Worm (Caenorhabditis elegans) whole organism, L2 larva: ENCODE data around the gene vha-2.

Experiments
- C34F6.9 ChIP-seq: fragments of 150-350 bp; optimal IDR thresholded peaks from 2 replicates; lab custom pipeline; 2014; ENCODE audit warnings: missing biosample characterization, missing genetic modification characterization
- F13H6.1 ChIP-seq: sonication (generic microtip); optimal IDR thresholded peaks from 2 replicates; lab custom pipeline; 2016; ENCODE audit warnings: missing genetic modification characterization, missing compliant biosample characterization
- ZK546.5 ChIP-seq: sonication (generic microtip); optimal IDR thresholded peaks from 2 replicates; lab custom pipeline; 2017; ENCODE audit warnings: missing biosample characterization, missing genetic modification characterization
- alr-1 ChIP-seq: fragments of 150-350 bp; optimal IDR thresholded peaks from 2 replicates; lab custom pipeline; 2014; ENCODE audit warnings: missing biosample characterization, missing genetic modification characterization
- aly-2 ChIP-seq: fragments of 150-350 bp; optimal IDR thresholded peaks from 2 replicates; lab custom pipeline; 2014; ENCODE audit warnings: missing biosample characterization, missing genetic modification characterization
- ama-1 ChIP-seq: fragments of 150-350 bp; optimal IDR thresholded peaks from 2 replicates; lab custom pipeline; 2018; ENCODE audit warnings: inconsistent platforms
- blmp-1 ChIP-seq: sonication (generic microtip); optimal IDR thresholded peaks from 2 replicates; lab custom pipeline; 2017; ENCODE audit warnings: missing genetic modification characterization, mild to moderate bottlenecking, missing compliant biosample characterization, antibody characterized with exemption, moderate library complexity; ENCODE audit not compliant: insufficient read depth
- ceh-16 ChIP-seq: fragments of 150-350 bp; optimal IDR thresholded peaks from 2 replicates; lab custom pipeline; 2014; ENCODE audit warnings: missing biosample characterization, missing genetic modification characterization
- crh-2 ChIP-seq: sonication (generic microtip); optimal IDR thresholded peaks from 2 replicates; lab custom pipeline; 2017; ENCODE audit warnings: missing biosample characterization, missing genetic modification characterization
- egl-27 ChIP-seq: sonication (generic microtip); optimal IDR thresholded peaks from 3 replicates; lab custom pipeline; 2017; ENCODE audit warnings: missing biosample characterization, missing genetic modification reagents, missing genetic modification characterization
- elt-1 ChIP-seq: fragments of 150-350 bp; optimal IDR thresholded peaks from 2 replicates; lab custom pipeline; 2014; ENCODE audit warnings: missing biosample characterization, missing genetic modification characterization
- elt-3 ChIP-seq: sonication (generic microtip); optimal IDR thresholded peaks from 2 replicates; lab custom pipeline; 2017; ENCODE audit warnings: missing biosample characterization, missing genetic modification characterization
- fos-1 ChIP-seq: fragments of 150-350 bp; optimal IDR thresholded peaks from 2 replicates; lab custom pipeline; 2014; ENCODE audit warnings: missing biosample characterization, missing genetic modification characterization
- gmeb-1 ChIP-seq: fragments of 150-350 bp; optimal IDR thresholded peaks from 2 replicates; lab custom pipeline; 2014; ENCODE audit warnings: missing biosample characterization, missing genetic modification characterization
- lin-13 ChIP-seq: fragments of 150-350 bp; optimal IDR thresholded peaks from 2 replicates; lab custom pipeline; 2014; ENCODE audit warnings: missing biosample characterization, missing genetic modification reagents, missing genetic modification characterization
- lsy-2 ChIP-seq, 2 experiments: fragments of 150-350 bp in 1 of 2; sonication (generic microtip) in 1 of 2; optimal IDR thresholded peaks; 2 replicates each; lab custom pipeline; 2014 to 2017; ENCODE audit warnings: missing biosample characterization in 2 of 2, missing genetic modification characterization in 2 of 2
- mbf-1 ChIP-seq: sonication (generic microtip); optimal IDR thresholded peaks from 2 replicates; lab custom pipeline; 2017; ENCODE audit warnings: missing biosample characterization, missing genetic modification characterization
- mdl-1 ChIP-seq, 2 experiments: fragments of 150-350 bp in 1 of 2; sonication (generic microtip) in 1 of 2; optimal IDR thresholded peaks; 2 replicates each; lab custom pipeline; 2017; ENCODE audit warnings: missing biosample characterization in 2 of 2, missing genetic modification characterization in 2 of 2
- nhr-10 ChIP-seq: sonication (generic microtip); optimal IDR thresholded peaks from 2 replicates; lab custom pipeline; 2017; ENCODE audit warnings: missing biosample characterization, missing genetic modification characterization
- nhr-11 ChIP-seq: fragments of 150-350 bp; optimal IDR thresholded peaks from 2 replicates; lab custom pipeline; 2014; ENCODE audit warnings: missing biosample characterization, missing genetic modification characterization
- nhr-12 ChIP-seq: fragments of 150-350 bp; optimal IDR thresholded peaks from 2 replicates; lab custom pipeline; 2014; ENCODE audit warnings: missing biosample characterization, missing genetic modification characterization
- nhr-129 ChIP-seq: fragments of 150-350 bp; optimal IDR thresholded peaks from 2 replicates; lab custom pipeline; 2014; ENCODE audit warnings: missing biosample characterization, missing genetic modification characterization
- nhr-25 ChIP-seq: fragments of 150-350 bp; sonication (generic microtip); optimal IDR thresholded peaks from 3 replicates; lab custom pipeline; 2014; ENCODE audit warnings: missing biosample characterization, missing genetic modification characterization
- nhr-6 ChIP-seq: fragments of 150-350 bp; optimal IDR thresholded peaks from 2 replicates; lab custom pipeline; 2014; ENCODE audit warnings: missing biosample characterization, missing genetic modification characterization
- nhr-77 ChIP-seq: fragments of 150-350 bp; optimal IDR thresholded peaks from 2 replicates; lab custom pipeline; 2014; ENCODE audit warnings: missing biosample characterization, missing genetic modification characterization
- peb-1 ChIP-seq: fragments of 150-350 bp; optimal IDR thresholded peaks from 2 replicates; lab custom pipeline; 2014; ENCODE audit warnings: missing biosample characterization, missing genetic modification characterization
- sem-4 ChIP-seq: fragments of 150-350 bp; optimal IDR thresholded peaks from 2 replicates; lab custom pipeline; 2014; ENCODE audit warnings: missing biosample characterization, missing genetic modification reagents, missing genetic modification characterization
- sma-3 ChIP-seq: sonication (generic microtip); optimal IDR thresholded peaks from 2 replicates; lab custom pipeline; 2016; ENCODE audit warnings: missing genetic modification reagents, missing genetic modification characterization, missing compliant biosample characterization
- snpc-4 ChIP-seq: fragments of 150-350 bp; optimal IDR thresholded peaks from 2 replicates; lab custom pipeline; 2014; ENCODE audit warnings: missing biosample characterization, missing genetic modification characterization
- unc-39 ChIP-seq: fragments of 150-350 bp; optimal IDR thresholded peaks from 2 replicates; lab custom pipeline; 2014; ENCODE audit warnings: missing biosample characterization, missing genetic modification characterization
- unc-55 ChIP-seq: fragments of 150-350 bp; sonication (generic microtip); optimal IDR thresholded peaks from 3 replicates; lab custom pipeline; 2014; ENCODE audit warnings: missing biosample characterization, missing genetic modification reagents, missing genetic modification characterization
- unc-62 ChIP-seq: fragments of 150-350 bp; optimal IDR thresholded peaks from 2 replicates; lab custom pipeline; 2014; ENCODE audit warnings: missing biosample characterization, missing genetic modification reagents, missing genetic modification characterization
- zag-1 ChIP-seq: fragments of 150-350 bp; optimal IDR thresholded peaks from 2 replicates; lab custom pipeline; 2014; ENCODE audit warnings: missing biosample characterization, missing genetic modification characterization
- ztf-1 ChIP-seq: fragments of 200-800 bp; sonication (Bioruptor generic); conservative IDR thresholded peaks from 2 replicates; pipeline ENCODE4 v1.3.6; 2022; ENCODE audit warnings: missing genetic modification characterization, missing compliant biosample characterization
- ztf-11 ChIP-seq: sonication (generic microtip); optimal IDR thresholded peaks from 2 replicates; lab custom pipeline; 2017; ENCODE audit warnings: missing biosample characterization, missing genetic modification characterization
- ztf-4 ChIP-seq: fragments of 150-350 bp; optimal IDR thresholded peaks from 2 replicates; lab custom pipeline; 2014; ENCODE audit warnings: missing biosample characterization, missing genetic modification characterization

Gene vha-2

ce11 chrIII:9827163-9827951 is 45.4 kb downstream of the vha-2 start, which contains the start of the genes ZK632.10 and ZK632.11:
TSS of gene ZK632.10 (minus strand) at chrIII:9827722.
TSS of gene ZK632.11 (plus strand) at chrIII:9827915.
- peak; percentile 93 for TF ChIP-seq unc-55 (GFP tag; lab: Kevin White, UChicago)
- no peak for TF ChIP-seq alr-1 (tag; lab: Kevin White, UChicago)
- TF ChIP-seq lsy-2 (tag; optimal IDR thresholded peaks at IDR 0.05; lab: Kevin White, UChicago): peak; percentile 86 to 99
- TF ChIP-seq fos-1 (tag; lab: Kevin White, UChicago): peak; percentile 33
- no peak for TF ChIP-seq ztf-1
- peak; percentile 61 for TF ChIP-seq lin-13 (GFP tag; lab: Kevin White, UChicago)
- peak; percentile 44 for TF ChIP-seq nhr-129 (tag; lab: Kevin White, UChicago)
- peak; percentile 36 for TF ChIP-seq sma-3 (GFP tag; lab: Kevin White, UChicago)
- TF ChIP-seq mbf-1 (tag; lab: Kevin White, UChicago): no peak
- TF ChIP-seq egl-27 (tag; lab: Kevin White, UChicago): peak; percentile 7
- peak; percentile 9 for TF ChIP-seq nhr-25 (tag; lab: Kevin White, UChicago)
- TF ChIP-seq ztf-4: peak; percentile 16
- peak; percentile 25 for TF ChIP-seq gmeb-1 (tag; lab: Kevin White, UChicago)
- TF ChIP-seq crh-2 (tag; lab: Kevin White, UChicago): peak; percentile 30
- no peak for TF ChIP-seq unc-39 (tag; lab: Kevin White, UChicago)
- peak; percentile 81 for TF ChIP-seq C34F6.9 (tag; lab: Kevin White, UChicago)

- TF ChIP-seq elt-1 (tag; lab: Kevin White, UChicago) (no peak), aly-2 (tag; lab: Kevin White, UChicago) (no peak), zag-1 (tag; lab: Kevin White, UChicago) (no peak), alr-1 (tag; lab: Kevin White, UChicago) (no peak), ZK546.5 (no peak), sem-4 (no peak), ztf-11 (tag; lab: Kevin White, UChicago) (no peak), nhr-129 (tag; lab: Kevin White, UChicago) (no peak), mdl-1 (tag; optimal IDR thresholded peaks at IDR 0.05; lab: Kevin White, UChicago) (no peak), snpc-4 (tag; lab: Kevin White, UChicago) (no peak), elt-3 (tag; lab: Kevin White, UChicago) (no peak)
These were observed 48.5 kb downstream of the vha-2 start, which contains the start of gene ZK632.12 for ce11 chrIII:9830502-9830901. TSS of gene ZK632.12 (plus strand) at chrIII:9830802.

- TF ChIP-seq blmp-1 (tag; lab: Kevin White, UChicago) (no peak), nhr-11 (tag; lab: Kevin White, UChicago) (no peak), nhr-10 (no peak), nhr-12 (tag; lab: Kevin White, UChicago) (no peak), nhr-77 (tag; lab: Kevin White, UChicago) (no peak), nhr-129 (tag; lab: Kevin White, UChicago) (no peak), crh-2 (tag; lab: Kevin White, UChicago) (no peak), unc-62 (GFP tag; lab: Kevin White, UChicago) (no peak), lin-13 (GFP tag; lab: Kevin White, UChicago) (no peak), F13H6.1 (tag; lab: Kevin White, UChicago) (no peak), ceh-16 (tag; lab: Kevin White, UChicago) (no peak), ama-1 (lab: Kevin White, UChicago) (no peak), egl-27 (tag; lab: Kevin White, UChicago) (no peak), peb-1 (tag; lab: Kevin White, UChicago) (no peak), nhr-6 (tag; lab: Kevin White, UChicago) (no peak)
These were observed 50.6 kb downstream of the vha-2 start for ce11 chrIII:9832569-9832968.
